Fruit fly (Drosophila melanogaster) whole organism, embryonic: ENCODE data around the gene brat.

Source experiments
- Antp ChIP-seq: fragments of 200-800 bp; sonication (Bioruptor generic); optimal IDR thresholded peaks from 3 replicates; lab custom pipeline; 2016; ENCODE audit warnings: missing biosample characterization, missing genetic modification characterization
- CG11093 ChIP-seq: fragments of 200-800 bp; sonication (Bioruptor generic); IDR thresholded peaks from 3 replicates; pipeline ENCODE4 v1.3.6; 2022; ENCODE audit warnings: missing biosample characterization, missing genetic modification characterization
- CG11247 ChIP-seq: fragments of 200-800 bp; sonication (Bioruptor generic); IDR thresholded peaks from 2 replicates; pipeline ENCODE4 v1.3.6; 2022; ENCODE audit warnings: missing biosample characterization, missing genetic modification characterization
- CG11723 ChIP-seq: fragments of 200-800 bp; sonication (Bioruptor generic); optimal IDR thresholded peaks from 2 replicates; lab custom pipeline; 2017; ENCODE audit warnings: missing biosample characterization, mild to moderate bottlenecking, missing genetic modification characterization
- CG12942 ChIP-seq: fragments of 200-800 bp; sonication (Bioruptor generic); optimal IDR thresholded peaks from 3 replicates; lab custom pipeline; 2016; ENCODE audit warnings: missing biosample characterization, missing genetic modification characterization
- CG1647 ChIP-seq: fragments of 200-800 bp; sonication (Bioruptor generic); optimal IDR thresholded peaks from 3 replicates; lab custom pipeline; 2016; ENCODE audit warnings: missing biosample characterization, missing genetic modification characterization
- CG17359 ChIP-seq: fragments of 200-800 bp; sonication (Bioruptor generic); optimal IDR thresholded peaks from 3 replicates; lab custom pipeline; 2018; ENCODE audit warnings: missing biosample characterization, mild to moderate bottlenecking, missing genetic modification characterization, moderate library complexity
- CG17802 ChIP-seq: fragments of 200-800 bp; sonication (Bioruptor generic); optimal IDR thresholded peaks from 2 replicates; lab custom pipeline; 2018; ENCODE audit warnings: missing biosample characterization, mild to moderate bottlenecking, missing genetic modification characterization, moderate library complexity
- CG18011 ChIP-seq: fragments of 200-800 bp; sonication (Bioruptor generic); optimal IDR thresholded peaks from 2 replicates; lab custom pipeline; 2017; ENCODE audit warnings: missing biosample characterization, missing genetic modification characterization, mild to moderate bottlenecking, moderate library complexity, missing genotype
- CG18262 ChIP-seq: fragments of 200-800 bp; optimal IDR thresholded peaks from 3 replicates; lab custom pipeline; 2019; ENCODE audit warnings: missing biosample characterization, mild to moderate bottlenecking, missing genetic modification characterization, moderate library complexity
- CG2120 ChIP-seq: fragments of 200-800 bp; sonication (Bioruptor generic); optimal IDR thresholded peaks from 3 replicates; lab custom pipeline; 2016; ENCODE audit warnings: missing biosample characterization, missing genetic modification characterization
- CG2712 ChIP-seq: fragments of 200-800 bp; optimal IDR thresholded peaks from 3 replicates; lab custom pipeline; 2019; ENCODE audit warnings: missing biosample characterization, mild to moderate bottlenecking, missing genetic modification characterization, moderate library complexity
- CG2875 ChIP-seq: fragments of 200-800 bp; sonication (Bioruptor generic); optimal IDR thresholded peaks from 2 replicates; lab custom pipeline; 2017; ENCODE audit warnings: missing biosample characterization, mild to moderate bottlenecking, missing genetic modification characterization, missing genetic modification reagents
- CG2889 ChIP-seq: fragments of 200-800 bp; sonication (Bioruptor generic); IDR thresholded peaks from 3 replicates; pipeline ENCODE4 v1.3.6; 2022; ENCODE audit warnings: missing biosample characterization, missing genetic modification characterization
- CG31441 ChIP-seq: fragments of 200-800 bp; sonication (Bioruptor generic); IDR thresholded peaks from 2 replicates; pipeline ENCODE4 v1.3.6; 2022; ENCODE audit warnings: missing biosample characterization, missing genetic modification characterization
- CG3281 ChIP-seq: fragments of 200-800 bp; sonication (Bioruptor generic); optimal IDR thresholded peaks from 3 replicates; lab custom pipeline; 2017; ENCODE audit warnings: missing biosample characterization, mild to moderate bottlenecking, missing genetic modification characterization
- CG4360 ChIP-seq: fragments of 200-800 bp; sonication (Bioruptor generic); IDR thresholded peaks from 2 replicates; pipeline ENCODE4 v1.3.6; 2022; ENCODE audit warnings: missing biosample characterization, missing genetic modification characterization
- CG4404 ChIP-seq: fragments of 200-800 bp; sonication (Bioruptor generic); IDR thresholded peaks from 2 replicates; pipeline ENCODE4 v1.3.6; 2022; ENCODE audit warnings: missing biosample characterization, missing genetic modification characterization
- CG7839 ChIP-seq: fragments of 200-800 bp; sonication (Bioruptor generic); optimal IDR thresholded peaks from 3 replicates; lab custom pipeline; 2018; ENCODE audit warnings: missing biosample characterization, mild to moderate bottlenecking, missing genetic modification characterization, moderate library complexity
- CG7963 ChIP-seq: fragments of 200-800 bp; sonication (Bioruptor generic); IDR thresholded peaks from 3 replicates; pipeline ENCODE4 v1.3.6; 2022; ENCODE audit warnings: missing biosample characterization, missing genetic modification characterization; ENCODE audit not compliant: partially characterized antibody
- CG7987 ChIP-seq: fragments of 200-800 bp; sonication (Bioruptor generic); optimal IDR thresholded peaks from 2 replicates; lab custom pipeline; 2018; ENCODE audit warnings: missing biosample characterization, mild to moderate bottlenecking, missing genetic modification characterization, moderate library complexity
- Chrac-16 ChIP-seq: fragments of 200-800 bp; sonication (Bioruptor generic); optimal IDR thresholded peaks from 3 replicates; lab custom pipeline; 2016; ENCODE audit warnings: missing biosample characterization, missing genetic modification characterization
- Dek ChIP-seq: fragments of 200-800 bp; sonication (Bioruptor generic); optimal IDR thresholded peaks from 3 replicates; lab custom pipeline; 2019; ENCODE audit warnings: missing biosample characterization, mild to moderate bottlenecking, missing genetic modification characterization, moderate library complexity
- E2f2 ChIP-seq: fragments of 200-800 bp; sonication (Bioruptor generic); IDR thresholded peaks from 2 replicates; pipeline ENCODE4 v1.3.6; 2022; ENCODE audit warnings: missing biosample characterization, missing genetic modification characterization
- Fer1 ChIP-seq: fragments of 200-800 bp; sonication (Bioruptor generic); optimal IDR thresholded peaks from 2 replicates; lab custom pipeline; 2017; ENCODE audit warnings: missing biosample characterization, mild to moderate bottlenecking, missing genetic modification characterization
- Hand ChIP-seq: fragments of 200-800 bp; sonication (Bioruptor generic); optimal IDR thresholded peaks from 2 replicates; lab custom pipeline; 2017; ENCODE audit warnings: mild to moderate bottlenecking, missing biosample characterization, missing genetic modification reagents, missing genetic modification characterization
- MTF-1 ChIP-seq: fragments of 200-800 bp; sonication (Bioruptor generic); optimal IDR thresholded peaks from 2 replicates; lab custom pipeline; 2018; ENCODE audit warnings: missing biosample characterization, mild to moderate bottlenecking, missing genetic modification characterization, borderline replicate concordance
- NC2β ChIP-seq: fragments of 200-800 bp; sonication (Bioruptor generic); optimal IDR thresholded peaks from 2 replicates; lab custom pipeline; 2016; ENCODE audit warnings: missing biosample characterization, missing genetic modification characterization
- Ravus ChIP-seq: fragments of 200-800 bp; sonication (Bioruptor generic); IDR thresholded peaks from 2 replicates; pipeline ENCODE4 v1.3.6; 2022; ENCODE audit warnings: missing biosample characterization, missing genetic modification characterization
- Usf ChIP-seq: fragments of 200-800 bp; sonication (Bioruptor generic); optimal IDR thresholded peaks from 2 replicates; lab custom pipeline; 2017; ENCODE audit warnings: missing genotype, missing biosample characterization, missing genetic modification characterization
- Xrp1 ChIP-seq: fragments of 200-800 bp; sonication (Bioruptor generic); IDR thresholded peaks from 2 replicates; pipeline ENCODE4 v1.3.6; 2022; ENCODE audit warnings: missing biosample characterization, missing genetic modification characterization
- ab ChIP-seq: fragments of 200-800 bp; sonication (Bioruptor generic); optimal IDR thresholded peaks from 2 replicates; lab custom pipeline; 2016; ENCODE audit warnings: missing biosample characterization, missing genetic modification characterization
- amos ChIP-seq: fragments of 200-800 bp; sonication (Bioruptor generic); IDR thresholded peaks from 2 replicates; pipeline ENCODE4 v1.3.6; 2022; ENCODE audit warnings: missing biosample characterization, missing genetic modification characterization; ENCODE audit not compliant: partially characterized antibody
- ash1 ChIP-seq: fragments of 200-800 bp; sonication (Bioruptor generic); optimal IDR thresholded peaks from 2 replicates; lab custom pipeline; 2018; ENCODE audit warnings: missing biosample characterization, mild to moderate bottlenecking, missing genetic modification characterization
- bbx ChIP-seq: fragments of 200-800 bp; sonication (Bioruptor generic); IDR thresholded peaks from 2 replicates; pipeline ENCODE4 v1.3.6; 2022; ENCODE audit warnings: missing biosample characterization, missing genetic modification characterization; ENCODE audit not compliant: partially characterized antibody
- br ChIP-seq: fragments of >200 bp; optimal IDR thresholded peaks from 2 replicates; lab custom pipeline; 2017
- exex ChIP-seq: fragments of 200-800 bp; sonication (Bioruptor generic); optimal IDR thresholded peaks from 4 replicates; lab custom pipeline; 2018; ENCODE audit warnings: missing biosample characterization, mild to moderate bottlenecking, missing genetic modification characterization, moderate library complexity
- fu2 ChIP-seq: fragments of 200-800 bp; sonication (Bioruptor generic); optimal IDR thresholded peaks from 2 replicates; lab custom pipeline; 2016; ENCODE audit warnings: missing biosample characterization, missing genetic modification characterization
- gem ChIP-seq: fragments of 200-800 bp; sonication (Bioruptor generic); optimal IDR thresholded peaks from 2 replicates; lab custom pipeline; 2019; ENCODE audit warnings: missing biosample characterization, mild to moderate bottlenecking, missing genetic modification characterization, moderate library complexity
- hb ChIP-seq: fragments of 200-800 bp; sonication (Bioruptor generic); IDR thresholded peaks from 3 replicates; pipeline ENCODE4 v1.3.6; 2022; ENCODE audit warnings: missing biosample characterization, missing genetic modification characterization; ENCODE audit not compliant: partially characterized antibody
- hkb ChIP-seq, 2 experiments: fragments of 200-800 bp in 1 of 2; fragments of >200 bp in 1 of 2; sonication (Bioruptor generic) in 1 of 2; IDR thresholded peaks in 1 of 2; optimal IDR thresholded peaks in 1 of 2; 2 replicates each; pipeline versions ENCODE4 v1.3.6 to Lab custom; 2017 to 2022; ENCODE audit warnings: missing biosample characterization in 1 of 2, missing genetic modification characterization in 1 of 2
- hth ChIP-seq: fragments of >200 bp; optimal IDR thresholded peaks from 2 replicates; lab custom pipeline; 2017; ENCODE audit warnings: inconsistent platforms
- lola ChIP-seq, 3 experiments: fragments of >200 bp in 2 of 3; fragments of 200-800 bp in 1 of 3; sonication (Bioruptor generic) in 1 of 3; optimal IDR thresholded peaks; 2 replicates each; lab custom pipeline; 2017 to 2019; ENCODE audit warnings: missing biosample characterization in 3 of 3, missing genetic modification characterization in 3 of 3, mild to moderate bottlenecking in 1 of 3, moderate library complexity in 1 of 3
- mam ChIP-seq: fragments of 200-800 bp; sonication (Bioruptor generic); optimal IDR thresholded peaks from 3 replicates; lab custom pipeline; 2016; ENCODE audit warnings: missing biosample characterization, missing genetic modification characterization
- odd ChIP-seq: fragments of 200-800 bp; sonication (Bioruptor generic); optimal IDR thresholded peaks from 2 replicates; lab custom pipeline; 2017; ENCODE audit warnings: missing biosample characterization, mild to moderate bottlenecking, missing genetic modification characterization
- sob ChIP-seq: fragments of 200-800 bp; sonication (Bioruptor generic); IDR thresholded peaks from 2 replicates; pipeline ENCODE4 v1.3.6; 2022; ENCODE audit warnings: missing biosample characterization, missing genetic modification characterization
- sug ChIP-seq: fragments of 200-800 bp; optimal IDR thresholded peaks from 2 replicates; lab custom pipeline; 2019; ENCODE audit warnings: missing biosample characterization, mild to moderate bottlenecking, missing genetic modification characterization, moderate library complexity
- tll ChIP-seq, 2 experiments: fragments of 200-800 bp in 1 of 2; fragments of >200 bp in 1 of 2; sonication (Bioruptor generic) in 1 of 2; optimal IDR thresholded peaks; 2 replicates each; lab custom pipeline; 2017 to 2019; ENCODE audit warnings: missing biosample characterization in 2 of 2, missing genetic modification characterization in 2 of 2, mild to moderate bottlenecking in 1 of 2, moderate library complexity in 1 of 2
- zen ChIP-seq: fragments of 200-800 bp; sonication (Bioruptor generic); optimal IDR thresholded peaks from 3 replicates; lab custom pipeline; 2018; ENCODE audit warnings: missing biosample characterization, mild to moderate bottlenecking, missing genetic modification characterization, moderate library complexity

The brat gene

dm6 chr2L:19142176-19142870 is 8.7 kb downstream of the brat start (continued):
- TF ChIP-seq CG2875 (GFP tag; lab: Kevin White, UChicago) (no peak), CG1647 (GFP tag; lab: Kevin White, UChicago) (no peak), Antp (GFP tag; lab: Kevin White, UChicago) (no peak), ab (GFP tag; lab: Kevin White, UChicago) (no peak), CG2889 (GFP tag; lab: Robert Waterston, UW) (no peak), CG12942 (GFP tag; lab: Kevin White, UChicago) (no peak), CG7963 (GFP tag; lab: Robert Waterston, UW) (no peak), br (lab: Kevin White, UChicago) (no peak), gem (peak; percentile 53), E2f2 (GFP tag; lab: Robert Waterston, UW) (no peak), Xrp1 (GFP tag; lab: Robert Waterston, UW) (no peak), CG7987 (GFP tag; lab: Kevin White, UChicago) (no peak), exex (tag; lab: Kevin White, UChicago) (no peak), bbx (GFP tag; lab: Robert Waterston, UW) (no peak), lola (GFP tag; optimal IDR thresholded peaks at IDR 0.05; lab: Kevin White, UChicago) (peak in 1 of 3 experiments; percentile 9), Fer1 (GFP tag; lab: Kevin White, UChicago) (no peak), CG2712 (tag; lab: Kevin White, UChicago) (peak; percentile 21), CG7839 (tag; lab: Kevin White, UChicago) (peak; percentile 22), CG18011 (GFP tag; lab: Kevin White, UChicago) (no peak), CG11723 (GFP tag; lab: Kevin White, UChicago) (no peak), sug (tag; lab: Kevin White, UChicago) (no peak), CG31441 (no peak), odd (GFP tag; lab: Kevin White, UChicago) (no peak), Dek (tag; lab: Kevin White, UChicago) (no peak), CG18262 (tag; lab: Kevin White, UChicago) (peak; percentile 30), amos (no peak), Chrac-16 (no peak), CG17359 (tag; lab: Kevin White, UChicago) (no peak), Ravus (GFP tag; lab: Robert Waterston, UW) (no peak), zen (no peak), CG11093 (GFP tag; lab: Robert Waterston, UW) (no peak), sob (no peak), CG4360 (GFP tag; lab: Robert Waterston, UW) (0 out of 2 replicates have a peak, but pooled peaks have one; percentile 9), hb (GFP tag; lab: Robert Waterston, UW) (no peak), ash1 (GFP tag; lab: Kevin White, UChicago) (no peak), MTF-1 (GFP tag; lab: Kevin White, UChicago) (no peak), mam (GFP tag; lab: Kevin White, UChicago) (no peak), CG2120 (GFP tag; lab: Kevin White, UChicago) (peak; percentile 34), hth (lab: Kevin White, UChicago) (no peak), Hand (GFP tag; lab: Kevin White, UChicago) (no peak), Usf (GFP tag; lab: Kevin White, UChicago) (no peak), NC2β (GFP tag; lab: Kevin White, UChicago) (no peak), hkb (optimal IDR thresholded peaks at IDR 0.05; lab: Kevin White, UChicago) (no peak), hkb (GFP tag; IDR thresholded peaks at IDR 0.05; lab: Robert Waterston, UW) (no peak), CG4404 (GFP tag; lab: Robert Waterston, UW) (no peak), CG17802 (tag; lab: Kevin White, UChicago) (no peak), CG11247 (no peak), fu2 (GFP tag; lab: Kevin White, UChicago) (no peak), CG3281 (GFP tag; lab: Kevin White, UChicago) (peak; percentile 6), tll (GFP tag; optimal IDR thresholded peaks at IDR 0.05; lab: Kevin White, UChicago) (no peak)
